Worm (Caenorhabditis elegans) whole organism, L1 larva: ENCODE data around the gene tab-1.

ENCODE experiments used
- F16B12.6 ChIP-seq: fragments of 150-350 bp; optimal IDR thresholded peaks from 2 replicates; lab custom pipeline; 2014; ENCODE audit warnings: missing biosample characterization, missing genetic modification characterization
- Y116A8C.19 ChIP-seq: sonication (generic microtip); optimal IDR thresholded peaks from 2 replicates; lab custom pipeline; 2016; ENCODE audit warnings: missing compliant biosample characterization, missing genetic modification characterization, borderline replicate concordance
- aha-1 ChIP-seq: fragments of 150-350 bp; optimal IDR thresholded peaks from 2 replicates; lab custom pipeline; 2014; ENCODE audit warnings: missing biosample characterization, missing genetic modification characterization
- blmp-1 ChIP-seq: fragments of 150-350 bp; optimal IDR thresholded peaks from 2 replicates; lab custom pipeline; 2014; ENCODE audit warnings: missing biosample characterization, missing genetic modification characterization
- ceh-88 ChIP-seq: fragments of 200-800 bp; sonication (Bioruptor generic); IDR thresholded peaks from 2 replicates; pipeline ENCODE4 v1.3.6; 2022; ENCODE audit warnings: missing genetic modification characterization, missing compliant biosample characterization
- ceh-90 ChIP-seq: sonication (generic microtip); optimal IDR thresholded peaks from 2 replicates; lab custom pipeline; 2016; ENCODE audit warnings: missing genetic modification characterization, missing compliant biosample characterization
- elt-2 ChIP-seq: sonication (generic microtip); optimal IDR thresholded peaks from 2 replicates; lab custom pipeline; 2016; ENCODE audit warnings: missing genetic modification characterization, mild to moderate bottlenecking, inconsistent platforms, missing compliant biosample characterization, missing genetic modification reagents
- elt-3 ChIP-seq, 6 experiments: fragments of 150-350 bp in 1 of 6; sonication (generic microtip); optimal IDR thresholded peaks; 2 replicates each; lab custom pipeline; 2017 to 2018; ENCODE audit warnings: missing biosample characterization in 6 of 6, missing genetic modification characterization in 6 of 6, inconsistent platforms in 1 of 6
- ets-5 ChIP-seq: fragments of 200-800 bp; sonication (Bioruptor generic); IDR thresholded peaks from 2 replicates; pipeline ENCODE4 v1.3.6; 2022; ENCODE audit warnings: missing genetic modification characterization, missing compliant biosample characterization
- fkh-10 ChIP-seq: sonication (generic microtip); optimal IDR thresholded peaks from 2 replicates; lab custom pipeline; 2017; ENCODE audit warnings: missing biosample characterization, missing genetic modification reagents, missing genetic modification characterization
- grh-1 ChIP-seq: fragments of 200-800 bp; sonication (Bioruptor generic); IDR thresholded peaks from 2 replicates; pipeline ENCODE4 v1.3.6; 2022; ENCODE audit warnings: missing genetic modification reagents, missing genetic modification characterization, missing compliant biosample characterization
- hlh-17 ChIP-seq: fragments of 200-800 bp; sonication (Bioruptor generic); optimal IDR thresholded peaks from 2 replicates; lab custom pipeline; 2018; ENCODE audit warnings: missing genetic modification characterization, mild to moderate bottlenecking, missing compliant biosample characterization, moderate library complexity, borderline replicate concordance
- hpl-2 ChIP-seq: fragments of 150-350 bp; optimal IDR thresholded peaks from 2 replicates; lab custom pipeline; 2014; ENCODE audit warnings: missing biosample characterization, missing genetic modification reagents, missing genetic modification characterization
- lin-15B ChIP-seq: fragments of 150-350 bp; sonication (generic microtip); optimal IDR thresholded peaks from 3 replicates; lab custom pipeline; 2014; ENCODE audit warnings: missing biosample characterization, missing genetic modification characterization
- lin-35 ChIP-seq, 2 experiments: fragments of 150-350 bp; optimal IDR thresholded peaks; 2 replicates each; lab custom pipeline; 2014; ENCODE audit warnings: missing biosample characterization in 2 of 2, missing genetic modification characterization in 2 of 2, missing genetic modification reagents in 2 of 2
- lsy-2 ChIP-seq, 2 experiments: fragments of 150-350 bp; optimal IDR thresholded peaks; 2 replicates each; lab custom pipeline; 2014; ENCODE audit warnings: missing biosample characterization in 2 of 2, missing genetic modification characterization in 2 of 2
- mef-2 ChIP-seq: fragments of 150-350 bp; optimal IDR thresholded peaks from 2 replicates; lab custom pipeline; 2014; ENCODE audit warnings: missing biosample characterization, missing genetic modification characterization
- nhr-19 ChIP-seq: fragments of 200-800 bp; sonication (Bioruptor generic); conservative IDR thresholded peaks from 2 replicates; pipeline ENCODE4 v1.3.6; 2022; ENCODE audit warnings: missing genetic modification characterization, missing compliant biosample characterization
- nhr-76 ChIP-seq: sonication (generic microtip); optimal IDR thresholded peaks from 2 replicates; lab custom pipeline; 2017; ENCODE audit warnings: missing biosample characterization, missing genetic modification characterization
- rnt-1 ChIP-seq: sonication (generic microtip); optimal IDR thresholded peaks from 2 replicates; lab custom pipeline; 2016; ENCODE audit warnings: mild to moderate bottlenecking, missing genetic modification characterization, moderate library complexity, missing compliant biosample characterization
- skn-1 ChIP-seq: fragments of 150-350 bp; optimal IDR thresholded peaks from 2 replicates; lab custom pipeline; 2014; ENCODE audit warnings: missing biosample characterization, missing genetic modification characterization
- sup-37 ChIP-seq: fragments of 200-800 bp; sonication (Bioruptor generic); optimal IDR thresholded peaks from 2 replicates; lab custom pipeline; 2018; ENCODE audit warnings: mild to moderate bottlenecking, missing genetic modification characterization, missing compliant biosample characterization
- tbx-2 ChIP-seq: sonication (generic microtip); optimal IDR thresholded peaks from 2 replicates; lab custom pipeline; 2016; ENCODE audit warnings: missing genetic modification characterization, missing compliant biosample characterization
- unc-30 ChIP-seq: sonication (generic microtip); optimal IDR thresholded peaks from 2 replicates; lab custom pipeline; 2017; ENCODE audit warnings: missing biosample characterization, missing genetic modification characterization
- unc-62 ChIP-seq: fragments of 150-350 bp; optimal IDR thresholded peaks from 2 replicates; lab custom pipeline; 2014; ENCODE audit warnings: missing biosample characterization, missing genetic modification reagents, missing genetic modification characterization
- unc-86 ChIP-seq: sonication (generic microtip); optimal IDR thresholded peaks from 2 replicates; lab custom pipeline; 2016; ENCODE audit warnings: missing genetic modification characterization, missing compliant biosample characterization
- unc-98 ChIP-seq: fragments of 200-800 bp; sonication (Bioruptor generic); IDR thresholded peaks from 2 replicates; pipeline ENCODE4 v1.3.6; 2022; ENCODE audit warnings: missing genetic modification characterization, missing compliant biosample characterization
- vab-15 ChIP-seq: sonication (generic microtip); optimal IDR thresholded peaks from 2 replicates; lab custom pipeline; 2017; ENCODE audit warnings: missing genotype, mild to moderate bottlenecking, missing genetic modification characterization, missing compliant biosample characterization
- xbp-1 ChIP-seq: sonication (generic microtip); optimal IDR thresholded peaks from 2 replicates; lab custom pipeline; 2016; ENCODE audit warnings: missing genetic modification characterization, missing compliant biosample characterization
- zag-1 ChIP-seq: fragments of 150-350 bp; optimal IDR thresholded peaks from 2 replicates; lab custom pipeline; 2014; ENCODE audit warnings: missing biosample characterization, missing genetic modification characterization
- zip-4 ChIP-seq: fragments of 200-800 bp; sonication (Bioruptor generic); optimal IDR thresholded peaks from 2 replicates; lab custom pipeline; 2018; ENCODE audit warnings: mild to moderate bottlenecking, missing genetic modification characterization, moderate library complexity, missing compliant biosample characterization

Gene tab-1

ce11 chrII:6853059-6853466, 49.9 kb downstream of the tab-1 start (continued):
- TF ChIP-seq zip-4 (no peak), unc-30 (tag; lab: Kevin White, UChicago) (no peak), unc-98 (GFP tag; lab: Robert Waterston, UW) (no peak), skn-1 (tag; lab: Kevin White, UChicago) (peak; percentile 50), aha-1 (tag; lab: Kevin White, UChicago) (no peak), nhr-76 (tag; lab: Kevin White, UChicago) (no peak), sup-37 (no peak), ceh-90 (tag; lab: Kevin White, UChicago) (no peak), xbp-1 (tag; lab: Kevin White, UChicago) (peak; percentile 54), zag-1 (tag; lab: Kevin White, UChicago) (no peak), hpl-2 (GFP tag; lab: Kevin White, UChicago) (no peak), hlh-17 (no peak), elt-3 (tag; optimal IDR thresholded peaks at IDR 0.05; lab: Kevin White, UChicago) (no peak), grh-1 (GFP tag; lab: Robert Waterston, UW) (no peak), unc-86 (tag; lab: Kevin White, UChicago) (peak; percentile 44), ets-5 (GFP tag; lab: Robert Waterston, UW) (no peak), fkh-10 (GFP tag; lab: Kevin White, UChicago) (peak; percentile 44), elt-2 (tag; lab: Kevin White, UChicago) (peak; percentile 30), ceh-88 (GFP tag; lab: Robert Waterston, UW) (peak; percentile 63), tbx-2 (peak; percentile 65), mef-2 (tag; lab: Kevin White, UChicago) (no peak), lsy-2 (tag; optimal IDR thresholded peaks at IDR 0.05; lab: Kevin White, UChicago) (peak; percentile 44 to 75), rnt-1 (tag; lab: Kevin White, UChicago) (peak; percentile 82), Y116A8C.19 (tag; lab: Kevin White, UChicago) (no peak), lin-15B (no peak), F16B12.6 (tag; lab: Kevin White, UChicago) (no peak), nhr-19 (peak; percentile 79), unc-62 (no peak), lin-35 (GFP tag; optimal IDR thresholded peaks at IDR 0.05; lab: Kevin White, UChicago) (peak; percentile 35 to 83), blmp-1 (tag; lab: Kevin White, UChicago) (peak; percentile 18), vab-15 (tag; lab: Kevin White, UChicago) (peak; percentile 22)
